Worm (Caenorhabditis elegans) whole organism, L1 larva: ENCODE results near the gene nucl-1.

Source experiments
- C16A3.4 ChIP-seq: fragments of 150-350 bp; optimal IDR thresholded peaks from 2 replicates; lab custom pipeline; 2014; ENCODE audit warnings: missing biosample characterization, missing genetic modification characterization
- Y116A8C.19 ChIP-seq: sonication (generic microtip); optimal IDR thresholded peaks from 2 replicates; lab custom pipeline; 2016; ENCODE audit warnings: missing compliant biosample characterization, missing genetic modification characterization, borderline replicate concordance
- alr-1 ChIP-seq: fragments of 200-800 bp; sonication (Bioruptor generic); optimal IDR thresholded peaks from 2 replicates; lab custom pipeline; 2018; ENCODE audit warnings: borderline replicate concordance, mild to moderate bottlenecking, missing genetic modification characterization, missing compliant biosample characterization
- aly-2 ChIP-seq: fragments of 150-350 bp; optimal IDR thresholded peaks from 2 replicates; lab custom pipeline; 2014; ENCODE audit warnings: missing biosample characterization, missing genetic modification characterization
- ceh-63 ChIP-seq: fragments of 200-800 bp; sonication (Bioruptor generic); optimal IDR thresholded peaks from 2 replicates; lab custom pipeline; 2018; ENCODE audit warnings: mild to moderate bottlenecking, missing genetic modification characterization, missing compliant biosample characterization
- ceh-8 ChIP-seq: fragments of 200-800 bp; sonication (Bioruptor generic); optimal IDR thresholded peaks from 2 replicates; lab custom pipeline; 2018; ENCODE audit warnings: mild to moderate bottlenecking, missing genetic modification characterization, moderate library complexity, missing compliant biosample characterization
- ceh-82 ChIP-seq, 3 experiments: fragments of 150-350 bp in 1 of 3; sonication (generic microtip) in 2 of 3; optimal IDR thresholded peaks; 2 replicates each; lab custom pipeline; 2014 to 2017; ENCODE audit warnings: missing biosample characterization in 3 of 3, missing genetic modification characterization in 3 of 3
- dpl-1 ChIP-seq, 3 experiments: fragments of 150-350 bp in 2 of 3; sonication (generic microtip) in 1 of 3; optimal IDR thresholded peaks; 2 replicates each; lab custom pipeline; 2014 to 2017; ENCODE audit warnings: missing biosample characterization in 3 of 3, missing genetic modification characterization in 3 of 3, missing genetic modification reagents in 3 of 3
- efl-1 ChIP-seq, 4 experiments: fragments of 150-350 bp; optimal IDR thresholded peaks in 3 of 4; peaks in 1 of 4; 1 replicate in 1 of 4; 2 replicates in 3 of 4; lab custom pipeline; 2014; ENCODE audit warnings: missing biosample characterization in 2 of 4, missing genetic modification characterization in 2 of 4, missing genetic modification reagents in 2 of 4
- egl-27 ChIP-seq, 2 experiments: fragments of 150-350 bp in 1 of 2; sonication (generic microtip); optimal IDR thresholded peaks; 3 replicates each; lab custom pipeline; 2017 to 2018; ENCODE audit warnings: missing biosample characterization in 2 of 2, missing genetic modification characterization in 2 of 2, missing genetic modification reagents in 2 of 2
- elt-2 ChIP-seq: sonication (generic microtip); optimal IDR thresholded peaks from 2 replicates; lab custom pipeline; 2016; ENCODE audit warnings: missing genetic modification characterization, mild to moderate bottlenecking, inconsistent platforms, missing compliant biosample characterization, missing genetic modification reagents
- elt-3 ChIP-seq, 6 experiments: fragments of 150-350 bp in 1 of 6; sonication (generic microtip); optimal IDR thresholded peaks; 2 replicates each; lab custom pipeline; 2017 to 2018; ENCODE audit warnings: missing biosample characterization in 6 of 6, missing genetic modification characterization in 6 of 6, inconsistent platforms in 1 of 6
- hlh-17 ChIP-seq: fragments of 200-800 bp; sonication (Bioruptor generic); optimal IDR thresholded peaks from 2 replicates; lab custom pipeline; 2018; ENCODE audit warnings: missing genetic modification characterization, mild to moderate bottlenecking, missing compliant biosample characterization, moderate library complexity, borderline replicate concordance
- hlh-4 ChIP-seq: sonication (generic microtip); optimal IDR thresholded peaks from 2 replicates; lab custom pipeline; 2016; ENCODE audit warnings: mild to moderate bottlenecking, missing genetic modification characterization, missing compliant biosample characterization
- irx-1 ChIP-seq: sonication (generic microtip); optimal IDR thresholded peaks from 2 replicates; lab custom pipeline; 2016; ENCODE audit warnings: missing genetic modification characterization, missing compliant biosample characterization
- jun-1 ChIP-seq: fragments of 150-350 bp; optimal IDR thresholded peaks from 2 replicates; lab custom pipeline; 2014; ENCODE audit warnings: missing biosample characterization, missing genetic modification reagents, missing genetic modification characterization
- lin-14 ChIP-seq: fragments of 200-800 bp; sonication (Bioruptor generic); optimal IDR thresholded peaks from 2 replicates; lab custom pipeline; 2018; ENCODE audit warnings: mild to moderate bottlenecking, missing genetic modification characterization, moderate library complexity, missing compliant biosample characterization
- lin-15B ChIP-seq: fragments of 150-350 bp; sonication (generic microtip); optimal IDR thresholded peaks from 3 replicates; lab custom pipeline; 2014; ENCODE audit warnings: missing biosample characterization, missing genetic modification characterization
- lin-35 ChIP-seq, 2 experiments: fragments of 150-350 bp; optimal IDR thresholded peaks; 2 replicates each; lab custom pipeline; 2014; ENCODE audit warnings: missing biosample characterization in 2 of 2, missing genetic modification characterization in 2 of 2, missing genetic modification reagents in 2 of 2
- lin-39 ChIP-seq: fragments of 150-350 bp; optimal IDR thresholded peaks from 2 replicates; lab custom pipeline; 2014; ENCODE audit warnings: missing biosample characterization, missing genetic modification reagents, missing genetic modification characterization
- lir-3 ChIP-seq: sonication (generic microtip); optimal IDR thresholded peaks from 2 replicates; lab custom pipeline; 2016; ENCODE audit warnings: mild to moderate bottlenecking, missing genetic modification characterization, moderate library complexity, missing compliant biosample characterization; ENCODE audit not compliant: poor library complexity
- nhr-12 ChIP-seq: sonication (generic microtip); optimal IDR thresholded peaks from 2 replicates; lab custom pipeline; 2017; ENCODE audit warnings: missing biosample characterization, missing genetic modification characterization
- nhr-20 ChIP-seq: sonication (generic microtip); optimal IDR thresholded peaks from 2 replicates; lab custom pipeline; 2016; ENCODE audit warnings: mild to moderate bottlenecking, missing genetic modification characterization, missing compliant biosample characterization
- nhr-237 ChIP-seq: fragments of 150-350 bp; optimal IDR thresholded peaks from 2 replicates; lab custom pipeline; 2014; ENCODE audit warnings: missing biosample characterization, missing genetic modification characterization
- nhr-47 ChIP-seq: sonication (generic microtip); optimal IDR thresholded peaks from 2 replicates; lab custom pipeline; 2016; ENCODE audit warnings: mild to moderate bottlenecking, missing genetic modification characterization, moderate library complexity, missing compliant biosample characterization
- nhr-71 ChIP-seq: sonication (generic microtip); optimal IDR thresholded peaks from 2 replicates; lab custom pipeline; 2016; ENCODE audit warnings: mild to moderate bottlenecking, missing genetic modification characterization, moderate library complexity, missing compliant biosample characterization
- nhr-77 ChIP-seq: fragments of 150-350 bp; optimal IDR thresholded peaks from 2 replicates; lab custom pipeline; 2014; ENCODE audit warnings: missing biosample characterization, missing genetic modification characterization
- nhr-85 ChIP-seq: sonication (generic microtip); peaks from one replicate; lab custom pipeline; 2016; ENCODE audit warnings: missing genetic modification characterization, inconsistent platforms, missing compliant biosample characterization
- nhr-90 ChIP-seq: sonication (generic microtip); optimal IDR thresholded peaks from 2 replicates; lab custom pipeline; 2016; ENCODE audit warnings: mild to moderate bottlenecking, missing genetic modification characterization, missing compliant biosample characterization; ENCODE audit not compliant: poor library complexity
- pag-3 ChIP-seq: sonication (generic microtip); optimal IDR thresholded peaks from 2 replicates; lab custom pipeline; 2017; ENCODE audit warnings: missing genetic modification characterization, mild to moderate bottlenecking, missing compliant biosample characterization, antibody characterized with exemption, borderline replicate concordance; ENCODE audit not compliant: insufficient read depth
- pax-3 ChIP-seq: fragments of 200-800 bp; sonication (Bioruptor generic); optimal IDR thresholded peaks from 2 replicates; lab custom pipeline; 2018; ENCODE audit warnings: mild to moderate bottlenecking, missing genetic modification characterization, moderate library complexity, missing compliant biosample characterization
- pqm-1 ChIP-seq: sonication (generic microtip); optimal IDR thresholded peaks from 3 replicates; lab custom pipeline; 2017; ENCODE audit warnings: missing biosample characterization, missing genetic modification characterization
- skn-1 ChIP-seq: fragments of 150-350 bp; optimal IDR thresholded peaks from 2 replicates; lab custom pipeline; 2014; ENCODE audit warnings: missing biosample characterization, missing genetic modification characterization
- snu-23 ChIP-seq: sonication (generic microtip); optimal IDR thresholded peaks from 2 replicates; lab custom pipeline; 2016; ENCODE audit warnings: missing genetic modification characterization, missing compliant biosample characterization
- unc-130 ChIP-seq: fragments of 150-350 bp; optimal IDR thresholded peaks from 2 replicates; lab custom pipeline; 2017; ENCODE audit warnings: missing biosample characterization, missing genetic modification characterization, inconsistent platforms
- unc-30 ChIP-seq: sonication (generic microtip); optimal IDR thresholded peaks from 2 replicates; lab custom pipeline; 2017; ENCODE audit warnings: missing biosample characterization, missing genetic modification characterization
- unc-62 ChIP-seq: fragments of 150-350 bp; optimal IDR thresholded peaks from 2 replicates; lab custom pipeline; 2014; ENCODE audit warnings: missing biosample characterization, missing genetic modification reagents, missing genetic modification characterization
- unc-86 ChIP-seq: sonication (generic microtip); optimal IDR thresholded peaks from 2 replicates; lab custom pipeline; 2016; ENCODE audit warnings: missing genetic modification characterization, missing compliant biosample characterization
- xbp-1 ChIP-seq: sonication (generic microtip); optimal IDR thresholded peaks from 2 replicates; lab custom pipeline; 2016; ENCODE audit warnings: missing genetic modification characterization, missing compliant biosample characterization

Gene nucl-1

ce11 chrIV:8252856-8253255 is 36.5 kb downstream of the nucl-1 start (continued):
- peak; percentile 79 for TF ChIP-seq nhr-71
- TF ChIP-seq Y116A8C.19 (tag; lab: Kevin White, UChicago), result no peak
- no peak for TF ChIP-seq hlh-4 (tag; lab: Kevin White, UChicago)
- peak; percentile 68 for TF ChIP-seq nhr-20 (tag; lab: Kevin White, UChicago)
- peak; percentile 64 for TF ChIP-seq xbp-1 (tag; lab: Kevin White, UChicago)
- peak; percentile 66 to 80 for TF ChIP-seq lin-35 (GFP tag; optimal IDR thresholded peaks at IDR 0.05; lab: Kevin White, UChicago)
- TF ChIP-seq nhr-90 (tag; lab: Kevin White, UChicago), result peak; percentile 73
- no peak for TF ChIP-seq unc-30
- no peak for TF ChIP-seq ceh-63 (GFP tag; lab: Kevin White, UChicago)
- peak; percentile 46 for TF ChIP-seq skn-1
- no peak for TF ChIP-seq nhr-12 (tag; lab: Kevin White, UChicago)
- peak; percentile 65 for TF ChIP-seq nhr-77 (tag; lab: Kevin White, UChicago)
- peak; percentile 81 for TF ChIP-seq unc-130
- TF ChIP-seq pag-3 (tag; lab: Kevin White, UChicago), result no peak
- TF ChIP-seq lin-39 (tag; lab: Kevin White, UChicago), result no peak
- TF ChIP-seq lir-3 (tag; lab: Kevin White, UChicago), result peak; percentile 36
- TF ChIP-seq C16A3.4 (tag; lab: Kevin White, UChicago), result peak; percentile 64
- TF ChIP-seq nhr-237 (tag; lab: Kevin White, UChicago), result no peak
- TF ChIP-seq egl-27 (tag; optimal IDR thresholded peaks at IDR 0.05; lab: Kevin White, UChicago), result no peak
- TF ChIP-seq alr-1 (tag; lab: Kevin White, UChicago), result no peak
- TF ChIP-seq ceh-82 (tag; optimal IDR thresholded peaks at IDR 0.05; lab: Kevin White, UChicago), result peak; percentile 41 to 86 (median 61)
- TF ChIP-seq dpl-1 (GFP tag; optimal IDR thresholded peaks at IDR 0.05; lab: Kevin White, UChicago), result peak in 2 of 3 experiments; percentile 20 to 45
- no peak for TF ChIP-seq lin-15B (tag; lab: Kevin White, UChicago)
- peak; percentile 56 for TF ChIP-seq efl-1 (optimal IDR thresholded peaks at IDR 0.05; lab: Kevin White, UChicago)
- peak; percentile 51 to 95 for TF ChIP-seq efl-1 (GFP tag; optimal IDR thresholded peaks at IDR 0.05 in 1 of 2; lab: Kevin White, UChicago)
- peak; percentile 57 for TF ChIP-seq aly-2 (tag; lab: Kevin White, UChicago)
- TF ChIP-seq ceh-8 (GFP tag; lab: Kevin White, UChicago), result no peak
- TF ChIP-seq elt-3 (tag; optimal IDR thresholded peaks at IDR 0.05; lab: Kevin White, UChicago), result peak in 1 of 6 experiments; percentile 43
- TF ChIP-seq snu-23, result peak; percentile 80
- peak; percentile 79 for TF ChIP-seq nhr-47 (tag; lab: Kevin White, UChicago)
- TF ChIP-seq hlh-17 (GFP tag; lab: Kevin White, UChicago), result no peak
- no peak for TF ChIP-seq pqm-1 (tag; lab: Kevin White, UChicago)
- no peak for TF ChIP-seq jun-1 (tag; lab: Kevin White, UChicago)
- peak; percentile 30 for TF ChIP-seq unc-86
- TF ChIP-seq pax-3, result no peak

ce11 chrIV:8251346-8251745 is 38.0 kb downstream of the nucl-1 start:
- TF ChIP-seq irx-1 (tag; lab: Kevin White, UChicago) (no peak), nhr-77 (tag; lab: Kevin White, UChicago) (no peak), elt-2 (tag; lab: Kevin White, UChicago) (peak; percentile 27), lin-35 (GFP tag; optimal IDR thresholded peaks at IDR 0.05; lab: Kevin White, UChicago) (peak in 1 of 2 experiments; percentile 0)
- TF ChIP-seq, all 84 proteins: peak for 2

DNA sequence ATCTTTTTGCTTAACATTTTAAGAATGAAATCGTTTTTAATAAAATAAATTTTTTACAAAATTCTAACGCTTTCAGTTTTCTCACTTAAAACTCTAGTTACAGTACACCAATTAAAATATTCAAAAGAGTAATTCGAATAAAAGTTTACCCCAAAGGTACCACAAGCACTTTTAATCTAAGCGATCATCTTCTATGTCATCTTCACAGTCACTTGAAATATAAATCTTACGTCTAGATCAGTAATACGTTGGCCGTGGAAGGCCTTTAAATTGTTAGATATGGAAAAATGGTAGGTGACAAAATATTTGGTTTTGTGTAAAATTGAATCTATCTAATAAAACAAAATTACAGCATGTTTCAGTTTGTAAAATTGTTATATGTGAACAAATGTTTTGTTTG is 42.0 kb downstream of the nucl-1 start:
- TF ChIP-seq unc-62 (GFP tag; lab: Kevin White, UChicago) (no peak), nhr-85 (tag; lab: Kevin White, UChicago) (peak; percentile 81), aly-2 (tag; lab: Kevin White, UChicago) (no peak), hlh-17 (GFP tag; lab: Kevin White, UChicago) (no peak), lin-14 (GFP tag; lab: Kevin White, UChicago) (peak; percentile 17)
